Fruit fly (Drosophila melanogaster): ENCODE measurements around the gene CG8519.

CG8519 gene

dm6 chr3L:6704468-6705056 is at the start of gene CG8519:
Gene CG8519 (plus strand): TSS chr3L:6704860.
- no peak for TF ChIP-seq CG1620 (GFP tag; optimal IDR thresholded peaks at IDR 0.05)
- TF ChIP-seq toe (GFP tag; optimal IDR thresholded peaks at IDR 0.05): no peak
- no peak for TF ChIP-seq cnc (optimal IDR thresholded peaks at IDR 0.05)
- no peak for TF ChIP-seq cic (GFP tag; optimal IDR thresholded peaks at IDR 0.05)
- TF ChIP-seq pad (GFP tag; optimal IDR thresholded peaks at IDR 0.05): no peak
- TF ChIP-seq tj (GFP tag; optimal IDR thresholded peaks at IDR 0.05): no peak
- TF ChIP-seq CG5204 (GFP tag; optimal IDR thresholded peaks at IDR 0.05): no peak
- TF ChIP-seq Clk (GFP tag; optimal IDR thresholded peaks at IDR 0.05): no peak
- no peak for TF ChIP-seq CG7045 (GFP tag; optimal IDR thresholded peaks at IDR 0.05)
- no peak for TF ChIP-seq ovo (GFP tag; optimal IDR thresholded peaks at IDR 0.05)
- TF ChIP-seq CG33017 (tag; optimal IDR thresholded peaks at IDR 0.05): no peak

dm6 chr3L:6665541-6665940 is 39.1 kb upstream of the CG8519 start, which contains the start of gene eIF4E4:
Gene eIF4E4 (minus strand): TSS chr3L:6665641.
- TF ChIP-seq CG7045 (GFP tag; optimal IDR thresholded peaks at IDR 0.05): no peak
- TF ChIP-seq bab1 (GFP tag; optimal IDR thresholded peaks at IDR 0.05): no peak
- TF ChIP-seq CG5204 (GFP tag; optimal IDR thresholded peaks at IDR 0.05): no peak
- no peak for TF ChIP-seq Hr96 (GFP tag; optimal IDR thresholded peaks at IDR 0.05)
- TF ChIP-seq CG11617 (GFP tag; optimal IDR thresholded peaks at IDR 0.05): no peak
- no peak for TF ChIP-seq CG7101 (tag; optimal IDR thresholded peaks at IDR 0.05)
- no peak for TF ChIP-seq toe (GFP tag; optimal IDR thresholded peaks at IDR 0.05)
- no peak for TF ChIP-seq ovo (GFP tag; optimal IDR thresholded peaks at IDR 0.05)
- TF ChIP-seq CG33017 (tag; optimal IDR thresholded peaks at IDR 0.05): no peak

dm6 chr3L:6667716-6668115 is 36.9 kb upstream of the CG8519 start, which contains the start of gene Grl65a:
Gene Grl65a (minus strand): TSS chr3L:6667816.
- TF ChIP-seq Clk (GFP tag; optimal IDR thresholded peaks at IDR 0.05) (no peak), cic (GFP tag; optimal IDR thresholded peaks at IDR 0.05) (no peak), kay (GFP tag; ENCODE audit: borderline replicate concordance) (no peak), CG14711 (tag; optimal IDR thresholded peaks at IDR 0.05) (no peak), pad (GFP tag; optimal IDR thresholded peaks at IDR 0.05) (no peak), ovo (GFP tag; optimal IDR thresholded peaks at IDR 0.05) (no peak), CG5204 (GFP tag; optimal IDR thresholded peaks at IDR 0.05) (no peak), bab1 (GFP tag; optimal IDR thresholded peaks at IDR 0.05) (no peak), tj (GFP tag; optimal IDR thresholded peaks at IDR 0.05) (no peak), CG7101 (tag; optimal IDR thresholded peaks at IDR 0.05) (no peak), cnc (optimal IDR thresholded peaks at IDR 0.05) (no peak), CG33017 (tag; optimal IDR thresholded peaks at IDR 0.05) (no peak), Mnt (GFP tag; optimal IDR thresholded peaks at IDR 0.05) (no peak), toe (GFP tag; optimal IDR thresholded peaks at IDR 0.05) (no peak), CG7045 (GFP tag; optimal IDR thresholded peaks at IDR 0.05) (no peak), CG1620 (GFP tag; optimal IDR thresholded peaks at IDR 0.05) (no peak), Crg-1 (GFP tag; optimal IDR thresholded peaks at IDR 0.05) (no peak), CG11617 (GFP tag; optimal IDR thresholded peaks at IDR 0.05) (no peak), CG12768 (GFP tag; optimal IDR thresholded peaks at IDR 0.05) (no peak), Hr96 (GFP tag; optimal IDR thresholded peaks at IDR 0.05) (no peak)

- TF ChIP-seq bab1 (GFP tag; optimal IDR thresholded peaks at IDR 0.05): no peak
- no peak for TF ChIP-seq CG11617 (GFP tag; optimal IDR thresholded peaks at IDR 0.05)
- TF ChIP-seq CG5204 (GFP tag; optimal IDR thresholded peaks at IDR 0.05): no peak
- no peak for TF ChIP-seq CG33017 (tag; optimal IDR thresholded peaks at IDR 0.05)
- TF ChIP-seq cic (GFP tag; optimal IDR thresholded peaks at IDR 0.05): no peak
- peak; percentile 77 for TF ChIP-seq kay (GFP tag; ENCODE audit: borderline replicate concordance)
- no peak for TF ChIP-seq Hr96 (GFP tag; optimal IDR thresholded peaks at IDR 0.05)
- no peak for TF ChIP-seq Crg-1 (GFP tag; optimal IDR thresholded peaks at IDR 0.05)
These were observed 15.7 kb upstream of the CG8519 start for dm6 chr3L:6688920-6689319.

dm6 chr3L:6693191-6693590 is 11.5 kb upstream of the CG8519 start:
- TF ChIP-seq CG33017 (tag; optimal IDR thresholded peaks at IDR 0.05) (no peak), cnc (optimal IDR thresholded peaks at IDR 0.05) (no peak), ovo (GFP tag; optimal IDR thresholded peaks at IDR 0.05) (no peak), Hr96 (GFP tag; optimal IDR thresholded peaks at IDR 0.05) (no peak)

- TF ChIP-seq toe (GFP tag; optimal IDR thresholded peaks at IDR 0.05): no peak
- TF ChIP-seq CG1620 (GFP tag; optimal IDR thresholded peaks at IDR 0.05): no peak
- TF ChIP-seq CG14711 (tag; optimal IDR thresholded peaks at IDR 0.05): no peak
- no peak for TF ChIP-seq CG11617 (GFP tag; optimal IDR thresholded peaks at IDR 0.05)
- no peak for TF ChIP-seq Mnt (GFP tag; optimal IDR thresholded peaks at IDR 0.05)
These were observed 10.5 kb upstream of the CG8519 start for dm6 chr3L:6694181-6694580.

- no peak for TF ChIP-seq toe (GFP tag; optimal IDR thresholded peaks at IDR 0.05)
- no peak for TF ChIP-seq tj (GFP tag; optimal IDR thresholded peaks at IDR 0.05)
- no peak for TF ChIP-seq pad (GFP tag; optimal IDR thresholded peaks at IDR 0.05)
These were observed 7.3 kb upstream of the CG8519 start for dm6 chr3L:6697353-6697752.

Measured in whole organism, adult.